5 fruit fly cellular contexts compared by ENCODE assay signal in genomic region chrX:6528508-6528998, dm6.
TF ChIP-seq lines count a peak whose summit lies in the region.

TSS of gene Agxt (plus strand) at chrX:6528948.

- no peak for TF ChIP-seq CTCF in whole organism, embryonic (GFP tag; optimal IDR thresholded peaks at IDR 0.05; lab: Kevin White, UChicago)

TF ChIP-seq in whole organism, adult, 20 proteins besides CTCF, POLR2A, EP300 and RAD21:
- TF ChIP-seq CG33017 (tag; optimal IDR thresholded peaks at IDR 0.05; lab: Kevin White, UChicago) (peak; percentile 59), CG14711 (tag; optimal IDR thresholded peaks at IDR 0.05; lab: Kevin White, UChicago) (peak; percentile 62), CG7101 (tag; optimal IDR thresholded peaks at IDR 0.05; lab: Kevin White, UChicago) (peak; percentile 64), bab1 (GFP tag; optimal IDR thresholded peaks at IDR 0.05; lab: Kevin White, UChicago) (no peak), CG11617 (GFP tag; optimal IDR thresholded peaks at IDR 0.05; lab: Kevin White, UChicago) (no peak)

TF ChIP-seq in whole organism, embryonic, 481 proteins besides CTCF, POLR2A, EP300 and RAD21 (continues in another document):
- TF ChIP-seq trem (tag; optimal IDR thresholded peaks at IDR 0.05; lab: Kevin White, UChicago) (no peak), CG11695 (GFP tag; IDR thresholded peaks at IDR 0.05; lab: Robert Waterston, UW) (peak; percentile 22; the same call in 1 of the 3 replicates), Spps (tag; optimal IDR thresholded peaks at IDR 0.05; lab: Kevin White, UChicago) (no peak), CG3726 (GFP tag; IDR thresholded peaks at IDR 0.05; lab: Robert Waterston, UW) (no peak), knrl (GFP tag; IDR thresholded peaks at IDR 0.05; lab: Robert Waterston, UW; ENCODE audit: partially characterized antibody) (no peak), Hr51 (GFP tag; optimal IDR thresholded peaks at IDR 0.05; lab: Kevin White, UChicago) (peak in 1 of 2 experiments; percentile 16), bigmax (GFP tag; optimal IDR thresholded peaks at IDR 0.05; lab: Kevin White, UChicago) (no peak), repo (GFP tag; optimal IDR thresholded peaks at IDR 0.05; lab: Kevin White, UChicago) (no peak), Max (GFP tag; optimal IDR thresholded peaks at IDR 0.05; lab: Kevin White, UChicago) (no peak), B-H2 (GFP tag; optimal IDR thresholded peaks at IDR 0.05; lab: Kevin White, UChicago) (no peak), CG42726 (GFP tag; IDR thresholded peaks at IDR 0.05; lab: Robert Waterston, UW; ENCODE audit: partially characterized antibody) (no peak), CG10274 (GFP tag; optimal IDR thresholded peaks at IDR 0.05; lab: Kevin White, UChicago) (no peak), CG15514 (GFP tag; optimal IDR thresholded peaks at IDR 0.05; lab: Kevin White, UChicago) (no peak), tup (GFP tag; optimal IDR thresholded peaks at IDR 0.05; lab: Kevin White, UChicago) (no peak), CG14860 (GFP tag; IDR thresholded peaks at IDR 0.05; lab: Robert Waterston, UW; ENCODE audit: partially characterized antibody) (no peak), CG8478 (optimal IDR thresholded peaks at IDR 0.05; lab: Kevin White, UChicago) (no peak), CG9609 (GFP tag; optimal IDR thresholded peaks at IDR 0.05; lab: Kevin White, UChicago) (no peak), aop (GFP tag; IDR thresholded peaks at IDR 0.05; lab: Robert Waterston, UW) (no peak), Oaz (GFP tag; IDR thresholded peaks at IDR 0.05; lab: Robert Waterston, UW) (no peak), CG12219 (GFP tag; optimal IDR thresholded peaks at IDR 0.05; lab: Kevin White, UChicago) (no peak), CG6765 (GFP tag; optimal IDR thresholded peaks at IDR 0.05; lab: Kevin White, UChicago) (no peak), CG4282 (GFP tag; optimal IDR thresholded peaks at IDR 0.05; lab: Kevin White, UChicago) (no peak)

TF ChIP-seq in whole organism, prepupa, 60 proteins besides CTCF, POLR2A, EP300 and RAD21 (continues in another document):
- TF ChIP-seq CG6808 (GFP tag; optimal IDR thresholded peaks at IDR 0.05; lab: Kevin White, UChicago) (no peak), Eip75B (GFP tag; optimal IDR thresholded peaks at IDR 0.05; lab: Kevin White, UChicago) (peak; percentile 42), CG7368 (GFP tag; optimal IDR thresholded peaks at IDR 0.05; lab: Kevin White, UChicago) (peak; percentile 51), CG16779 (tag; optimal IDR thresholded peaks at IDR 0.05; lab: Kevin White, UChicago) (no peak), CG11762 (GFP tag; optimal IDR thresholded peaks at IDR 0.05; lab: Kevin White, UChicago; ENCODE audit: insufficient read depth) (peak; percentile 4), Eip78C (GFP tag; lab: Kevin White, UChicago) (peak; percentile 84), vri (GFP tag; optimal IDR thresholded peaks at IDR 0.05; lab: Kevin White, UChicago) (no peak), CG8119 (GFP tag; IDR thresholded peaks at IDR 0.05; lab: Robert Waterston, UW) (no peak), lz (GFP tag; optimal IDR thresholded peaks at IDR 0.05; lab: Kevin White, UChicago) (peak; percentile 32), CG9139 (GFP tag; optimal IDR thresholded peaks at IDR 0.05; lab: Kevin White, UChicago) (no peak), topi (GFP tag; optimal IDR thresholded peaks at IDR 0.05; lab: Kevin White, UChicago) (peak; percentile 42), CG3032 (tag; optimal IDR thresholded peaks at IDR 0.05; lab: Kevin White, UChicago) (peak; percentile 46), ss (GFP tag; optimal IDR thresholded peaks at IDR 0.05; lab: Kevin White, UChicago) (no peak), dac (GFP tag; optimal IDR thresholded peaks at IDR 0.05; lab: Kevin White, UChicago) (no peak), CG6792 (GFP tag; optimal IDR thresholded peaks at IDR 0.05; lab: Kevin White, UChicago) (peak; percentile 59), fkh (GFP tag; optimal IDR thresholded peaks at IDR 0.05; lab: Kevin White, UChicago) (no peak), CG10669 (GFP tag; optimal IDR thresholded peaks at IDR 0.05; lab: Kevin White, UChicago) (peak; percentile 59), CG34406 (GFP tag; optimal IDR thresholded peaks at IDR 0.05; lab: Kevin White, UChicago) (peak; percentile 33), Hr4 (GFP tag; optimal IDR thresholded peaks at IDR 0.05; lab: Kevin White, UChicago) (peak; percentile 29), Sox15 (GFP tag; optimal IDR thresholded peaks at IDR 0.05; lab: Kevin White, UChicago) (no peak), fd59A (GFP tag; optimal IDR thresholded peaks at IDR 0.05; lab: Kevin White, UChicago) (peak; percentile 20), achi (GFP tag; optimal IDR thresholded peaks at IDR 0.05; lab: Kevin White, UChicago) (peak; percentile 42), esn (GFP tag; optimal IDR thresholded peaks at IDR 0.05; lab: Kevin White, UChicago) (peak; percentile 37)

TF ChIP-seq in whole organism, pupa, 21 proteins besides CTCF, POLR2A, EP300 and RAD21:
- TF ChIP-seq fd96Ca (GFP tag; IDR thresholded peaks at IDR 0.05; lab: Robert Waterston, UW), result peak; percentile 37; the same call in 2 of the 3 replicates
- peak; percentile 53 for TF ChIP-seq CG34367 (tag; optimal IDR thresholded peaks at IDR 0.05; lab: Kevin White, UChicago)
- TF ChIP-seq Pif1A (GFP tag; optimal IDR thresholded peaks at IDR 0.05; lab: Kevin White, UChicago), result no peak
- no peak for TF ChIP-seq CG13204 (GFP tag; optimal IDR thresholded peaks at IDR 0.05; lab: Kevin White, UChicago)
- peak; percentile 11 for TF ChIP-seq EcR (GFP tag; optimal IDR thresholded peaks at IDR 0.05; lab: Kevin White, UChicago)
- TF ChIP-seq Snoo (tag; optimal IDR thresholded peaks at IDR 0.05; lab: Kevin White, UChicago), result peak; percentile 2
- TF ChIP-seq CG8301 (tag; optimal IDR thresholded peaks at IDR 0.05; lab: Kevin White, UChicago), result peak; percentile 38
- TF ChIP-seq CG10348 (GFP tag; IDR thresholded peaks at IDR 0.05; lab: Robert Waterston, UW), result no peak
- peak; percentile 65 for TF ChIP-seq CG8159 (tag; optimal IDR thresholded peaks at IDR 0.05; lab: Kevin White, UChicago)
- peak; percentile 54 for TF ChIP-seq CG15710 (tag; optimal IDR thresholded peaks at IDR 0.05; lab: Kevin White, UChicago)
- TF ChIP-seq Pif1B (GFP tag; optimal IDR thresholded peaks at IDR 0.05; lab: Kevin White, UChicago), result peak; percentile 46
- TF ChIP-seq Ets98B (GFP tag; IDR thresholded peaks at IDR 0.05; lab: Robert Waterston, UW), result peak; percentile 30; the same call in 1 of the 2 replicates
- TF ChIP-seq CG32121 (GFP tag; IDR thresholded peaks at IDR 0.05; lab: Robert Waterston, UW), result peak; percentile 41; the same call in 1 of the 2 replicates
- no peak for TF ChIP-seq rn (GFP tag; IDR thresholded peaks at IDR 0.05; lab: Robert Waterston, UW)
- peak; percentile 64; the same call in 2 of the 3 replicates for TF ChIP-seq CG4496 (GFP tag; IDR thresholded peaks at IDR 0.05; lab: Robert Waterston, UW)
- TF ChIP-seq CG12605 (GFP tag; IDR thresholded peaks at IDR 0.05; lab: Robert Waterston, UW), result 0 out of 2 replicates have a peak, but pooled peaks have one; percentile 10
- no peak for TF ChIP-seq gl (tag; optimal IDR thresholded peaks at IDR 0.05; lab: Kevin White, UChicago)
- peak; percentile 51 for TF ChIP-seq CG17806 (tag; optimal IDR thresholded peaks at IDR 0.05; lab: Kevin White, UChicago)
- peak; percentile 42 for TF ChIP-seq CG9948 (tag; optimal IDR thresholded peaks at IDR 0.05; lab: Kevin White, UChicago)

TF ChIP-seq in whole organism, wandering third instar larva, 38 proteins besides CTCF, POLR2A, EP300 and RAD21:
- TF ChIP-seq pan (optimal IDR thresholded peaks at IDR 0.05; lab: Kevin White, UChicago), result no peak
- peak; percentile 14 for TF ChIP-seq br (GFP tag; optimal IDR thresholded peaks at IDR 0.05; lab: Kevin White, UChicago)
- TF ChIP-seq brk (GFP tag; optimal IDR thresholded peaks at IDR 0.05; lab: Kevin White, UChicago), result no peak
- peak; percentile 29 for TF ChIP-seq HLH106 (tag; optimal IDR thresholded peaks at IDR 0.05; lab: Kevin White, UChicago)
- TF ChIP-seq h (GFP tag; optimal IDR thresholded peaks at IDR 0.05; lab: Kevin White, UChicago), result peak; percentile 57
- no peak for TF ChIP-seq sv (GFP tag; optimal IDR thresholded peaks at IDR 0.05; lab: Kevin White, UChicago)
- TF ChIP-seq woc (GFP tag; optimal IDR thresholded peaks at IDR 0.05; lab: Kevin White, UChicago), result no peak
- peak in 1 of 2 experiments; percentile 59 for TF ChIP-seq foxo (GFP tag; optimal IDR thresholded peaks at IDR 0.05; lab: Kevin White, UChicago)
- peak; percentile 28 for TF ChIP-seq psq (GFP tag; optimal IDR thresholded peaks at IDR 0.05; lab: Kevin White, UChicago)
- TF ChIP-seq dmrt93B (GFP tag; optimal IDR thresholded peaks at IDR 0.05; lab: Kevin White, UChicago), result no peak
- TF ChIP-seq fru (GFP tag; optimal IDR thresholded peaks at IDR 0.05; lab: Kevin White, UChicago), result peak; percentile 61
- TF ChIP-seq rgr (GFP tag; optimal IDR thresholded peaks at IDR 0.05; lab: Kevin White, UChicago), result peak; percentile 63
- no peak for TF ChIP-seq lola (GFP tag; optimal IDR thresholded peaks at IDR 0.05; lab: Kevin White, UChicago)
- TF ChIP-seq Mio (GFP tag; optimal IDR thresholded peaks at IDR 0.05; lab: Kevin White, UChicago), result no peak
- no peak for TF ChIP-seq tai (GFP tag; optimal IDR thresholded peaks at IDR 0.05; lab: Kevin White, UChicago)
- no peak for TF ChIP-seq Rel (GFP tag; optimal IDR thresholded peaks at IDR 0.05; lab: Kevin White, UChicago)
- no peak for TF ChIP-seq Rel (tag; optimal IDR thresholded peaks at IDR 0.05; lab: Kevin White, UChicago)
- no peak for TF ChIP-seq usp (GFP tag; optimal IDR thresholded peaks at IDR 0.05; lab: Kevin White, UChicago)
- no peak for TF ChIP-seq GATAd (GFP tag; optimal IDR thresholded peaks at IDR 0.05; lab: Kevin White, UChicago)
- no peak for TF ChIP-seq dsf (GFP tag; optimal IDR thresholded peaks at IDR 0.05; lab: Kevin White, UChicago; ENCODE audit: borderline replicate concordance)
- no peak for TF ChIP-seq Abd-B (GFP tag; optimal IDR thresholded peaks at IDR 0.05; lab: Kevin White, UChicago)
- TF ChIP-seq ey (GFP tag; optimal IDR thresholded peaks at IDR 0.05; lab: Kevin White, UChicago), result peak; percentile 62
- no peak for TF ChIP-seq Vsx2 (GFP tag; optimal IDR thresholded peaks at IDR 0.05; lab: Kevin White, UChicago; ENCODE audit: partially characterized antibody)
- no peak for TF ChIP-seq dl (GFP tag; optimal IDR thresholded peaks at IDR 0.05; lab: Kevin White, UChicago; ENCODE audit: insufficient read depth in 1 of 2, partially characterized antibody in 2 of 2)
- TF ChIP-seq Dif (GFP tag; optimal IDR thresholded peaks at IDR 0.05; lab: Kevin White, UChicago; ENCODE audit: partially characterized antibody), result no peak
- TF ChIP-seq OdsH (GFP tag; optimal IDR thresholded peaks at IDR 0.05; lab: Kevin White, UChicago), result peak; percentile 44
- TF ChIP-seq jim (GFP tag; optimal IDR thresholded peaks at IDR 0.05; lab: Kevin White, UChicago), result no peak
TF ChIP-seq in whole organism, wandering third instar larva: peak in this region for 9.
